Worm (Caenorhabditis elegans): ENCODE results near the gene clh-5.

Gene clh-5

DNA sequence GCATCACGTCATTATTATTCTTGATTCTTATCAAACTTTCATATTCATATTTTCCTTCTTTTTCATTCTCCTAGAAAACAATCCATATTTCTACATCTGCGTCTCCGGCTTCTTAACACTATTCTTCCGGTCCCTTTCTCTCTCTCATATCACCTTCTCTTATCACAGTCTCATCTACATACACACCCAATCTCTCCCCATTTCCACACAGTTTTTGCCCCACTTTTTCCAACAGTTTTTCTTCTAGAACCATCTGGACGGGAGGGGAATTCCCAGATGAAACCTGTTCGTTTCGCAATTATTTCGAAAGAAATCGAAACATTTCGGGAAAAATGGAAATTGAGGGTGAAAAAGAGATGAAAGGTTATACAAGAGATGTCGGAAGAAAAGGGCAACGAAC lies 29.7 kb upstream of the clh-5 start:
- TF ChIP-seq snu-23 (GFP tag; optimal IDR thresholded peaks at IDR 0.05) (peak; percentile 19), nhr-11 (tag; optimal IDR thresholded peaks at IDR 0.05) (no peak), lin-14 (GFP tag; optimal IDR thresholded peaks at IDR 0.05) (peak; percentile 48), egl-13 (tag; optimal IDR thresholded peaks at IDR 0.05) (no peak), grh-1 (GFP tag; IDR thresholded peaks at IDR 0.05) (peak; percentile 50), lin-35 (GFP tag; optimal IDR thresholded peaks at IDR 0.05) (peak in 1 of 2 experiments; percentile 57), dsc-1 (tag; optimal IDR thresholded peaks at IDR 0.05) (no peak), lsy-2 (tag; optimal IDR thresholded peaks at IDR 0.05) (peak in 1 of 2 experiments; percentile 36), elt-2 (tag; optimal IDR thresholded peaks at IDR 0.05) (peak; percentile 79), nhr-90 (tag; optimal IDR thresholded peaks at IDR 0.05; ENCODE audit: poor library complexity) (peak; percentile 7), swsn-7 (tag; optimal IDR thresholded peaks at IDR 0.05) (no peak), ceh-8 (GFP tag; optimal IDR thresholded peaks at IDR 0.05) (no peak), egl-27 (tag; optimal IDR thresholded peaks at IDR 0.05) (no peak), aha-1 (tag; optimal IDR thresholded peaks at IDR 0.05) (no peak), nhr-85 (tag) (peak; percentile 75), unc-98 (GFP tag; IDR thresholded peaks at IDR 0.05) (no peak), aly-2 (tag; optimal IDR thresholded peaks at IDR 0.05) (no peak), Y116A8C.19 (tag; optimal IDR thresholded peaks at IDR 0.05; ENCODE audit: borderline replicate concordance) (no peak), lir-3 (tag; optimal IDR thresholded peaks at IDR 0.05; ENCODE audit: poor library complexity) (no peak), pag-3 (tag; optimal IDR thresholded peaks at IDR 0.05; ENCODE audit: borderline replicate concordance, insufficient read depth) (no peak), unc-62 (GFP tag; optimal IDR thresholded peaks at IDR 0.05) (no peak), rnt-1 (tag; optimal IDR thresholded peaks at IDR 0.05) (no peak), sox-4 (tag; optimal IDR thresholded peaks at IDR 0.05) (no peak), pax-3 (tag; optimal IDR thresholded peaks at IDR 0.05) (no peak), efl-3 (GFP tag; optimal IDR thresholded peaks at IDR 0.05) (no peak), ets-5 (GFP tag; IDR thresholded peaks at IDR 0.05) (no peak), fkh-10 (GFP tag; optimal IDR thresholded peaks at IDR 0.05) (no peak), xbp-1 (tag; optimal IDR thresholded peaks at IDR 0.05) (no peak), nhr-84 (tag; optimal IDR thresholded peaks at IDR 0.05) (no peak), zag-1 (tag; optimal IDR thresholded peaks at IDR 0.05) (no peak), nhr-19 (GFP tag; conservative IDR thresholded peaks at IDR 0.05) (no peak), mdl-1 (tag; optimal IDR thresholded peaks at IDR 0.05) (peak in 1 of 2 experiments; percentile 2), fkh-4 (tag; optimal IDR thresholded peaks at IDR 0.05; ENCODE audit: borderline replicate concordance) (no peak), isw-1 (GFP tag; IDR thresholded peaks at IDR 0.05) (no peak), C34B4.2 (tag; optimal IDR thresholded peaks at IDR 0.05) (no peak), mep-1 (tag; optimal IDR thresholded peaks at IDR 0.05) (peak; percentile 68), skn-1 (tag; optimal IDR thresholded peaks at IDR 0.05) (peak; percentile 80), lin-39 (tag; optimal IDR thresholded peaks at IDR 0.05) (no peak), ceh-90 (tag; optimal IDR thresholded peaks at IDR 0.05) (no peak), elt-3 (tag; optimal IDR thresholded peaks at IDR 0.05) (peak in 4 of 6 experiments; percentile 15 to 93 (median 91)), tbx-2 (tag; optimal IDR thresholded peaks at IDR 0.05) (no peak), unc-30 (tag; optimal IDR thresholded peaks at IDR 0.05) (no peak), ztf-11 (tag; optimal IDR thresholded peaks at IDR 0.05) (no peak), F16B12.6 (tag; optimal IDR thresholded peaks at IDR 0.05) (no peak), mef-2 (tag; optimal IDR thresholded peaks at IDR 0.05) (no peak), nhr-47 (tag; optimal IDR thresholded peaks at IDR 0.05) (no peak), hlh-4 (tag; optimal IDR thresholded peaks at IDR 0.05) (no peak), irx-1 (tag; optimal IDR thresholded peaks at IDR 0.05) (no peak), nhr-237 (tag; optimal IDR thresholded peaks at IDR 0.05) (no peak), efl-1 (optimal IDR thresholded peaks at IDR 0.05) (peak in 1 of 2 experiments; percentile 25), efl-1 (GFP tag; optimal IDR thresholded peaks at IDR 0.05 in 1 of 2) (peak in 1 of 2 experiments; percentile 0), unc-130 (tag; optimal IDR thresholded peaks at IDR 0.05) (no peak), ama-1 (optimal IDR thresholded peaks at IDR 0.05) (no peak), fkh-8 (tag; optimal IDR thresholded peaks at IDR 0.05) (no peak)
